Worm (Caenorhabditis elegans) whole organism, young adult: ENCODE data around the gene C18A11.1.

ENCODE experiments used
- B0261.1 ChIP-seq: sonication (generic microtip); optimal IDR thresholded peaks from 2 replicates; lab custom pipeline; 2016; ENCODE audit warnings: mild to moderate bottlenecking, missing genetic modification characterization, moderate library complexity, missing compliant biosample characterization
- F10E7.11 ChIP-seq: sonication (generic microtip); optimal IDR thresholded peaks from 2 replicates; lab custom pipeline; 2017; ENCODE audit warnings: mild to moderate bottlenecking, missing genetic modification characterization, moderate library complexity, missing compliant biosample characterization
- F23B12.7 ChIP-seq: sonication (generic microtip); optimal IDR thresholded peaks from 2 replicates; lab custom pipeline; 2017; ENCODE audit warnings: missing genetic modification characterization, mild to moderate bottlenecking, missing compliant biosample characterization, antibody characterized with exemption, moderate library complexity; ENCODE audit not compliant: insufficient read depth
- F39B2.1 ChIP-seq: fragments of 200-800 bp; sonication (Bioruptor generic); IDR thresholded peaks from 2 replicates; pipeline ENCODE4 v1.3.6; 2022; ENCODE audit warnings: missing genetic modification reagents, missing genetic modification characterization, missing compliant biosample characterization
- F52B5.7 ChIP-seq: sonication (generic microtip); optimal IDR thresholded peaks from 2 replicates; lab custom pipeline; 2016; ENCODE audit warnings: mild to moderate bottlenecking, missing genetic modification characterization, missing compliant biosample characterization
- F57C9.4 ChIP-seq: sonication (generic microtip); optimal IDR thresholded peaks from 2 replicates; lab custom pipeline; 2017; ENCODE audit warnings: mild to moderate bottlenecking, missing genetic modification characterization, missing compliant biosample characterization
- K11D2.4 ChIP-seq: fragments of 200-800 bp; sonication (Bioruptor generic); IDR thresholded peaks from 2 replicates; pipeline ENCODE4 v1.3.6; 2022; ENCODE audit warnings: missing genetic modification reagents, missing genetic modification characterization, missing compliant biosample characterization
- K12H6.12 ChIP-seq: fragments of 200-800 bp; sonication (Bioruptor generic); optimal IDR thresholded peaks from 2 replicates; lab custom pipeline; 2018; ENCODE audit warnings: mild to moderate bottlenecking, missing genetic modification characterization, missing compliant biosample characterization
- T07F8.4 ChIP-seq: sonication (generic microtip); optimal IDR thresholded peaks from 2 replicates; lab custom pipeline; 2016; ENCODE audit warnings: mild to moderate bottlenecking, missing genetic modification characterization, moderate library complexity, missing compliant biosample characterization
- T26A5.8 ChIP-seq: sonication (generic microtip); optimal IDR thresholded peaks from 2 replicates; lab custom pipeline; 2016; ENCODE audit warnings: missing genetic modification characterization, missing compliant biosample characterization
- Y53F4B.3 ChIP-seq: fragments of 200-800 bp; sonication (Bioruptor generic); IDR thresholded peaks from 2 replicates; pipeline ENCODE4 v1.3.6; 2022; ENCODE audit warnings: missing genetic modification reagents, missing genetic modification characterization, missing compliant biosample characterization
- Y53G8AR.9 ChIP-seq: fragments of 200-800 bp; sonication (Bioruptor generic); conservative IDR thresholded peaks from 2 replicates; pipeline ENCODE4 v1.3.6; 2022; ENCODE audit warnings: missing genetic modification reagents, missing genetic modification characterization, missing compliant biosample characterization
- Y79H2A.3 ChIP-seq: fragments of 200-800 bp; sonication (Bioruptor generic); conservative IDR thresholded peaks from 2 replicates; pipeline ENCODE4 v1.3.6; 2022; ENCODE audit warnings: missing genetic modification reagents, missing genetic modification characterization, missing compliant biosample characterization
- ama-1 ChIP-seq, 3 experiments: fragments of 150-350 bp in 1 of 3; sonication (generic microtip) in 2 of 3; optimal IDR thresholded peaks; 2 replicates each; lab custom pipeline; 2014 to 2018; ENCODE audit warnings: missing biosample characterization in 2 of 3, missing genetic modification characterization in 2 of 3, missing genetic modification reagents in 2 of 3
- atf-7 ChIP-seq: sonication (generic microtip); optimal IDR thresholded peaks from 2 replicates; lab custom pipeline; 2017; ENCODE audit warnings: mild to moderate bottlenecking, missing genetic modification characterization, missing compliant biosample characterization
- athp-1 ChIP-seq: sonication (generic microtip); optimal IDR thresholded peaks from 2 replicates; lab custom pipeline; 2017; ENCODE audit warnings: mild to moderate bottlenecking, missing genetic modification characterization, missing compliant biosample characterization
- attf-5 ChIP-seq: fragments of 200-800 bp; sonication (Bioruptor generic); optimal IDR thresholded peaks from 2 replicates; lab custom pipeline; 2018; ENCODE audit warnings: mild to moderate bottlenecking, missing genetic modification characterization, missing compliant biosample characterization
- cebp-1 ChIP-seq, 2 experiments: fragments of 200-800 bp in 1 of 2; sonication (Bioruptor generic) in 1 of 2; sonication (generic microtip) in 1 of 2; IDR thresholded peaks in 1 of 2; optimal IDR thresholded peaks in 1 of 2; 2 replicates each; pipeline versions ENCODE4 v1.3.6 to Lab custom; 2017 to 2022; ENCODE audit warnings: missing compliant biosample characterization in 2 of 2, missing genetic modification characterization in 2 of 2, mild to moderate bottlenecking in 1 of 2, missing genetic modification reagents in 1 of 2, moderate library complexity in 1 of 2
- cebp-2 ChIP-seq: fragments of 200-800 bp; sonication (Bioruptor generic); IDR thresholded peaks from 2 replicates; pipeline ENCODE4 v1.3.6; 2022; ENCODE audit warnings: missing genetic modification characterization, missing compliant biosample characterization
- ceh-100 ChIP-seq: fragments of 200-800 bp; sonication (Bioruptor generic); IDR thresholded peaks from 2 replicates; pipeline ENCODE4 v1.3.6; 2022; ENCODE audit warnings: missing genetic modification reagents, missing genetic modification characterization, missing compliant biosample characterization
- ceh-58 ChIP-seq: fragments of 200-800 bp; sonication (Bioruptor generic); IDR thresholded peaks from 2 replicates; pipeline ENCODE4 v1.3.6; 2022; ENCODE audit warnings: missing genetic modification characterization, missing compliant biosample characterization
- chd-7 ChIP-seq: sonication (generic microtip); optimal IDR thresholded peaks from 2 replicates; lab custom pipeline; 2016; ENCODE audit warnings: mild to moderate bottlenecking, missing genetic modification characterization, moderate library complexity, missing compliant biosample characterization
- die-1 ChIP-seq: sonication (generic microtip); optimal IDR thresholded peaks from 2 replicates; lab custom pipeline; 2016; ENCODE audit warnings: missing genotype, mild to moderate bottlenecking, missing genetic modification characterization, missing compliant biosample characterization
- efl-1 ChIP-seq: fragments of 150-350 bp; optimal IDR thresholded peaks from 2 replicates; lab custom pipeline; 2014; ENCODE audit warnings: missing biosample characterization, missing genetic modification reagents, missing genetic modification characterization
- egl-18 ChIP-seq: fragments of 200-800 bp; sonication (Bioruptor generic); IDR thresholded peaks from 2 replicates; pipeline ENCODE4 v1.3.6; 2022; ENCODE audit warnings: missing genetic modification reagents, missing genetic modification characterization, missing compliant biosample characterization
- ekl-4 ChIP-seq: fragments of 200-800 bp; sonication (Bioruptor generic); IDR thresholded peaks from 2 replicates; pipeline ENCODE4 v1.3.6; 2022; ENCODE audit warnings: missing genetic modification reagents, missing genetic modification characterization, missing compliant biosample characterization
- fkh-3 ChIP-seq: sonication (generic microtip); optimal IDR thresholded peaks from 2 replicates; lab custom pipeline; 2016; ENCODE audit warnings: mild to moderate bottlenecking, missing genetic modification characterization, missing compliant biosample characterization
- him-1 ChIP-seq: sonication (generic microtip); optimal IDR thresholded peaks from 2 replicates; lab custom pipeline; 2016; ENCODE audit warnings: missing genotype, missing genetic modification reagents, missing genetic modification characterization, missing compliant biosample characterization
- hsf-1 ChIP-seq: fragments of 200-800 bp; sonication (Bioruptor generic); IDR thresholded peaks from 2 replicates; pipeline ENCODE4 v1.3.6; 2022; ENCODE audit warnings: missing genetic modification reagents, missing genetic modification characterization, missing compliant biosample characterization
- let-607 ChIP-seq, 2 experiments: fragments of 200-800 bp in 1 of 2; sonication (Bioruptor generic) in 1 of 2; sonication (generic microtip) in 1 of 2; optimal IDR thresholded peaks; 2 replicates each; lab custom pipeline; 2016 to 2018; ENCODE audit warnings: mild to moderate bottlenecking in 2 of 2, missing compliant biosample characterization in 2 of 2, missing genetic modification characterization in 2 of 2, moderate library complexity in 2 of 2, missing genotype in 1 of 2
- lin-54 ChIP-seq: fragments of 200-800 bp; sonication (Bioruptor generic); optimal IDR thresholded peaks from 2 replicates; lab custom pipeline; 2018; ENCODE audit warnings: mild to moderate bottlenecking, missing genetic modification characterization, missing compliant biosample characterization
- madf-10 ChIP-seq: sonication (generic microtip); optimal IDR thresholded peaks from 2 replicates; lab custom pipeline; 2016; ENCODE audit warnings: mild to moderate bottlenecking, missing genetic modification characterization, missing compliant biosample characterization
- madf-6 ChIP-seq: fragments of 200-800 bp; sonication (Bioruptor generic); IDR thresholded peaks from 2 replicates; pipeline ENCODE4 v1.3.6; 2022; ENCODE audit warnings: missing genetic modification reagents, missing genetic modification characterization, missing compliant biosample characterization
- mcd-1 ChIP-seq: fragments of 200-800 bp; sonication (Bioruptor generic); IDR thresholded peaks from 2 replicates; pipeline ENCODE4 v1.3.6; 2022; ENCODE audit warnings: missing genetic modification reagents, missing genetic modification characterization, missing compliant biosample characterization
- mxl-1 ChIP-seq: sonication (generic microtip); optimal IDR thresholded peaks from 2 replicates; lab custom pipeline; 2016; ENCODE audit warnings: missing genetic modification characterization, missing compliant biosample characterization
- nhr-80 ChIP-seq: sonication (generic microtip); optimal IDR thresholded peaks from 2 replicates; lab custom pipeline; 2016; ENCODE audit warnings: missing genetic modification characterization, missing compliant biosample characterization
- pbrm-1 ChIP-seq: fragments of 200-800 bp; sonication (Bioruptor generic); IDR thresholded peaks from 2 replicates; pipeline ENCODE4 v1.3.6; 2022; ENCODE audit warnings: missing genetic modification reagents, missing genetic modification characterization, missing compliant biosample characterization
- pha-4 ChIP-seq: fragments of 150-350 bp; sonication (generic microtip); optimal IDR thresholded peaks from 2 replicates; lab custom pipeline; 2014; ENCODE audit warnings: missing biosample characterization, missing genetic modification reagents, missing genetic modification characterization
- rec-8 ChIP-seq, 2 experiments: sonication (generic microtip); optimal IDR thresholded peaks; 2 replicates each; lab custom pipeline; 2016; ENCODE audit warnings: mild to moderate bottlenecking in 2 of 2, missing genetic modification characterization in 2 of 2, missing genetic modification reagents in 2 of 2, missing genotype in 2 of 2, missing biosample characterization in 1 of 2, missing compliant biosample characterization in 1 of 2, moderate library complexity in 1 of 2
- repo-1 ChIP-seq: sonication (generic microtip); optimal IDR thresholded peaks from 2 replicates; lab custom pipeline; 2017; ENCODE audit warnings: mild to moderate bottlenecking, missing genetic modification characterization, missing compliant biosample characterization
- sdz-38 ChIP-seq: sonication (generic microtip); optimal IDR thresholded peaks from 2 replicates; lab custom pipeline; 2016; ENCODE audit warnings: missing genotype, missing genetic modification characterization, missing compliant biosample characterization
- snpc-3.4 ChIP-seq: sonication (generic microtip); optimal IDR thresholded peaks from 2 replicates; lab custom pipeline; 2017; ENCODE audit warnings: missing genetic modification characterization, mild to moderate bottlenecking, missing compliant biosample characterization, antibody characterized with exemption, moderate library complexity, missing genotype, missing genetic modification reagents
- unc-130 ChIP-seq: sonication (generic microtip); optimal IDR thresholded peaks from 2 replicates; lab custom pipeline; 2016; ENCODE audit warnings: missing genetic modification reagents, missing genetic modification characterization, missing compliant biosample characterization
- zfh-2 ChIP-seq: fragments of 200-800 bp; sonication (Bioruptor generic); conservative IDR thresholded peaks from 2 replicates; pipeline ENCODE4 v1.3.6; 2022; ENCODE audit warnings: missing genetic modification reagents, missing genetic modification characterization, missing compliant biosample characterization
- zim-3 ChIP-seq: sonication (generic microtip); optimal IDR thresholded peaks from 2 replicates; lab custom pipeline; 2017; ENCODE audit warnings: mild to moderate bottlenecking, missing genetic modification characterization, moderate library complexity, missing compliant biosample characterization
- ztf-22 ChIP-seq: fragments of 200-800 bp; sonication (Bioruptor generic); optimal IDR thresholded peaks from 2 replicates; lab custom pipeline; 2018; ENCODE audit warnings: mild to moderate bottlenecking, missing genetic modification characterization, moderate library complexity, missing compliant biosample characterization
- ztf-3 ChIP-seq: fragments of 200-800 bp; sonication (Bioruptor generic); optimal IDR thresholded peaks from 2 replicates; lab custom pipeline; 2018; ENCODE audit warnings: mild to moderate bottlenecking, missing genetic modification characterization, missing compliant biosample characterization

Gene C18A11.1

ce11 chrX:8069293-8069692 is at the start of gene C18A11.1:
Gene C18A11.1 (plus strand): TSS chrX:8069328.
- no peak for TF ChIP-seq athp-1
- TF ChIP-seq T07F8.4 (tag; lab: Kevin White, UChicago), result no peak
- TF ChIP-seq nhr-80 (tag; lab: Kevin White, UChicago), result peak; percentile 82
- TF ChIP-seq F57C9.4 (tag; lab: Kevin White, UChicago), result no peak
- peak; percentile 90 for TF ChIP-seq pha-4 (tag; lab: Kevin White, UChicago)
- peak; percentile 37 for TF ChIP-seq ztf-22
- peak; percentile 36 for TF ChIP-seq attf-5 (GFP tag; lab: Kevin White, UChicago)
- no peak for TF ChIP-seq Y53F4B.3 (GFP tag; lab: Robert Waterston, UW)
- no peak for TF ChIP-seq B0261.1 (tag; lab: Kevin White, UChicago)
- TF ChIP-seq ztf-3 (GFP tag; lab: Kevin White, UChicago), result no peak
- TF ChIP-seq F23B12.7 (tag; lab: Kevin White, UChicago), result no peak
- no peak for TF ChIP-seq fkh-3 (tag; lab: Kevin White, UChicago)
- TF ChIP-seq ekl-4, result no peak
- no peak for TF ChIP-seq mcd-1 (GFP tag; lab: Robert Waterston, UW)
- no peak for TF ChIP-seq F10E7.11
- no peak for TF ChIP-seq egl-18 (GFP tag; lab: Robert Waterston, UW)
- no peak for TF ChIP-seq atf-7 (tag; lab: Kevin White, UChicago)
- no peak for TF ChIP-seq zfh-2 (GFP tag; lab: Robert Waterston, UW)
- no peak for TF ChIP-seq lin-54 (GFP tag; lab: Kevin White, UChicago)
- no peak for TF ChIP-seq Y53G8AR.9 (GFP tag; lab: Robert Waterston, UW)
- no peak for TF ChIP-seq K11D2.4 (GFP tag; lab: Robert Waterston, UW)
- no peak for TF ChIP-seq ceh-58 (GFP tag; lab: Robert Waterston, UW)
- peak; percentile 97 for TF ChIP-seq cebp-1 (GFP tag; IDR thresholded peaks at IDR 0.05; lab: Robert Waterston, UW)
- TF ChIP-seq cebp-1 (tag; optimal IDR thresholded peaks at IDR 0.05; lab: Kevin White, UChicago), result peak; percentile 98

- no peak for TF ChIP-seq rec-8 (tag; optimal IDR thresholded peaks at IDR 0.05; lab: Kevin White, UChicago)
- peak; percentile 75 for TF ChIP-seq F52B5.7 (tag; lab: Kevin White, UChicago)
- no peak for TF ChIP-seq snpc-3.4 (tag; lab: Kevin White, UChicago)
- no peak for TF ChIP-seq ama-1 (optimal IDR thresholded peaks at IDR 0.05; lab: Kevin White, UChicago)
- peak in 1 of 2 experiments; percentile 7 for TF ChIP-seq ama-1 (GFP tag; optimal IDR thresholded peaks at IDR 0.05; lab: Kevin White, UChicago)
- no peak for TF ChIP-seq unc-130
- TF ChIP-seq zim-3 (tag; lab: Kevin White, UChicago), result peak; percentile 30
- no peak for TF ChIP-seq sdz-38 (tag; lab: Kevin White, UChicago)
- peak; percentile 80 for TF ChIP-seq pbrm-1 (GFP tag; lab: Robert Waterston, UW)
- no peak for TF ChIP-seq Y79H2A.3 (GFP tag; lab: Robert Waterston, UW)
- no peak for TF ChIP-seq die-1 (tag; lab: Kevin White, UChicago)
- TF ChIP-seq egl-18 (GFP tag; lab: Robert Waterston, UW), result no peak
- TF ChIP-seq ceh-100 (GFP tag; lab: Robert Waterston, UW), result no peak
- peak; percentile 88 for TF ChIP-seq chd-7
- TF ChIP-seq Y53F4B.3 (GFP tag; lab: Robert Waterston, UW), result no peak
- TF ChIP-seq efl-1, result no peak
- peak; percentile 94 for TF ChIP-seq K12H6.12
- no peak for TF ChIP-seq cebp-2 (GFP tag; lab: Robert Waterston, UW)
- peak; percentile 70 for TF ChIP-seq madf-10 (tag; lab: Kevin White, UChicago)
- no peak for TF ChIP-seq mxl-1 (tag; lab: Kevin White, UChicago)
- TF ChIP-seq F39B2.1 (GFP tag; lab: Robert Waterston, UW), result no peak
- TF ChIP-seq hsf-1, result peak; percentile 52; the same call in 1 of the 2 replicates
- peak in 1 of 2 experiments; percentile 13 for TF ChIP-seq let-607 (tag; optimal IDR thresholded peaks at IDR 0.05; lab: Kevin White, UChicago)
- peak; percentile 63 for TF ChIP-seq repo-1 (tag; lab: Kevin White, UChicago)
- peak; percentile 41; the same call in 1 of the 2 replicates for TF ChIP-seq madf-6 (GFP tag; lab: Robert Waterston, UW)
- peak; percentile 74 for TF ChIP-seq ztf-22
- TF ChIP-seq him-1 (tag; lab: Kevin White, UChicago), result no peak
- no peak for TF ChIP-seq T26A5.8 (tag; lab: Kevin White, UChicago)
Measured at ce11 chrX:8019665-8020064, 49.5 kb upstream of the C18A11.1 start.
